Worm (Caenorhabditis elegans) whole organism, midembryonic: ENCODE data around the gene C34F11.8.

ENCODE experiments used
- T22C8.4 ChIP-seq: fragments of 200-800 bp; sonication (Bioruptor generic); IDR thresholded peaks from 2 replicates; pipeline ENCODE4 v1.3.6; 2022; ENCODE audit warnings: missing genetic modification characterization, missing compliant biosample characterization
- cog-1 ChIP-seq: sonication (generic microtip); optimal IDR thresholded peaks from 2 replicates; lab custom pipeline; 2016; ENCODE audit warnings: missing genetic modification characterization, missing compliant biosample characterization
- flt-1 ChIP-seq: fragments of 200-800 bp; sonication (Bioruptor generic); IDR thresholded peaks from 2 replicates; pipeline ENCODE4 v1.3.6; 2022; ENCODE audit warnings: missing genetic modification characterization, missing compliant biosample characterization
- klf-2 ChIP-seq: fragments of 200-800 bp; sonication (Bioruptor generic); conservative IDR thresholded peaks from 2 replicates; pipeline ENCODE4 v1.3.6; 2022; ENCODE audit warnings: missing genetic modification reagents, missing genetic modification characterization, missing compliant biosample characterization
- med-1 ChIP-seq: sonication (generic microtip); optimal IDR thresholded peaks from 2 replicates; lab custom pipeline; 2017; ENCODE audit warnings: missing genetic modification characterization, mild to moderate bottlenecking, missing compliant biosample characterization, antibody characterized with exemption, missing genetic modification reagents; ENCODE audit not compliant: insufficient read depth
- ref-1 ChIP-seq: fragments of 200-800 bp; sonication (Bioruptor generic); conservative IDR thresholded peaks from 2 replicates; pipeline ENCODE4 v1.3.6; 2022; ENCODE audit warnings: missing genetic modification reagents, missing genetic modification characterization, missing compliant biosample characterization
- tab-1 ChIP-seq: fragments of 200-800 bp; sonication (Bioruptor generic); IDR thresholded peaks from 2 replicates; pipeline ENCODE4 v1.3.6; 2022; ENCODE audit warnings: missing genetic modification characterization, missing compliant biosample characterization
- ztf-23 ChIP-seq: fragments of 200-800 bp; sonication (Bioruptor generic); IDR thresholded peaks from 2 replicates; pipeline ENCODE4 v1.3.6; 2022; ENCODE audit warnings: missing genetic modification reagents, missing genetic modification characterization, missing compliant biosample characterization
- ztf-29 ChIP-seq: fragments of 200-800 bp; sonication (Bioruptor generic); IDR thresholded peaks from 2 replicates; pipeline ENCODE4 v1.3.6; 2022; ENCODE audit warnings: missing genetic modification reagents, missing genetic modification characterization, missing compliant biosample characterization

C34F11.8 gene

DNA sequence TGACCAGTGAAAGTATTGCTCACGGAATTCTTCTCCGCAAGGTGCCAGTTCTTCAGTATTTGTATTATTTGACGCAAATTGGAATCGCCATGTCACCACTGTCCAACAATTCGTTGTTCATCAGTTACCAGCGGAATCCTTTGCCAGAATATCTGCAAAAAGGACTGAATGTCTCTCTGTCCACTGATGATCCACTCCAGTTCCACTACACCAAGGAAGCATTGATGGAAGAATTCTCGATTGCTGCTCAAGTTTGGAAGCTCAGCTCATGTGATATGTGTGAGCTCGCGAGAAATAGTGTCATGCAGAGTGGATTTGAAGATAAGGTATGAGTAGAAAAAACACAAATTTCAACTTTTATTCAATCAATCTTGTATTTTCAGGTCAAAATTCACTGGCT, 1.6 kb downstream of the C34F11.8 start:
- TF ChIP-seq med-1 (GFP tag; lab: Kevin White, UChicago) (no peak), ztf-29 (GFP tag; lab: Robert Waterston, UW) (no peak), tab-1 (GFP tag; lab: Robert Waterston, UW) (no peak), ref-1 (no peak), flt-1 (GFP tag; lab: Robert Waterston, UW) (no peak), klf-2 (no peak), ztf-23 (GFP tag; lab: Robert Waterston, UW) (no peak), cog-1 (no peak), T22C8.4 (GFP tag; lab: Robert Waterston, UW) (no peak)

DNA sequence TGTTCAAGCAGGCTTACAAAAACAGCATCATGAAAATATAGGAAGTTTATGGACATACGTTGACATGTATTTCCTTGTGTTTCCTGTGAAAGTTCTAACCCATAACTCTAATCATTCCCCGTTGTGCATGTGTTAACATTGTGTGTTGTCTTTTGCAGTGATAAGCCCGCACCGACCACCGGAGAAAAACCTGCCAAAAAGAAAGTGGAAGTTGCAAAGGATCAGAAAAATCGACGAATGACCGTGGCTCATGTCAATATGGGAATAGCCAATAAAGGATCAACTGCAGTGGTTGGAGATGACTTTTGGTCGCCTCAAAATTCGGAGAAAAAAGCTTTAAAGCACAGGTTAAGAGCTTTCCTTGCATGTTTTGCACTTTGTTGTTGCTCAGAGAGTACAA, 5.5 kb downstream of the C34F11.8 start:
- no peak for TF ChIP-seq T22C8.4 (GFP tag; lab: Robert Waterston, UW)
- TF ChIP-seq med-1 (GFP tag; lab: Kevin White, UChicago), result no peak
- TF ChIP-seq ztf-29 (GFP tag; lab: Robert Waterston, UW), result no peak
- no peak for TF ChIP-seq flt-1 (GFP tag; lab: Robert Waterston, UW)

DNA sequence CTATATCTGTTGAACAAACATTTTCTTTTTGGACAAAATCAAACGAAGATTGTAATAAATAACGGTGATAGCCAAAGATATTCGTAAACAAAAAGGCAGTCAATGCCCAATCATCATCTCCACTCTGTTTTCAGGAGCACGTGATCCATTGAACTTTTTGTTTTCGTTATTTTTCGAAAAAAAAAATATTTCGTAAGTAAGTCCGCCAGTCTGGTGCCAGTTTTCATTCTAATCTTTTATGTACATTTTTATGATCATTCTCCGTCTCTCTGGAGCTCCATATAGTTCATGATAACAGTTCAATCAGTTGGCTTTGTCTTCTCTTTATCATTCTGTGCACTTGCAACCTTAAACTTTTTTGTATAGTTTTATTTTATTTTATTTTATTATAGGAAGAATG, 7.8 kb downstream of the C34F11.8 start, which contains the start of gene ampd-1:
TSS of gene ampd-1 (plus strand) at position 393 of the 400 bp plus-strand sequence.
- TF ChIP-seq ztf-23 (GFP tag; lab: Robert Waterston, UW) (no peak), cog-1 (no peak), T22C8.4 (GFP tag; lab: Robert Waterston, UW) (no peak), tab-1 (GFP tag; lab: Robert Waterston, UW) (no peak), med-1 (GFP tag; lab: Kevin White, UChicago) (no peak), klf-2 (no peak), flt-1 (GFP tag; lab: Robert Waterston, UW) (no peak), ref-1 (no peak), ztf-29 (GFP tag; lab: Robert Waterston, UW) (no peak)

DNA sequence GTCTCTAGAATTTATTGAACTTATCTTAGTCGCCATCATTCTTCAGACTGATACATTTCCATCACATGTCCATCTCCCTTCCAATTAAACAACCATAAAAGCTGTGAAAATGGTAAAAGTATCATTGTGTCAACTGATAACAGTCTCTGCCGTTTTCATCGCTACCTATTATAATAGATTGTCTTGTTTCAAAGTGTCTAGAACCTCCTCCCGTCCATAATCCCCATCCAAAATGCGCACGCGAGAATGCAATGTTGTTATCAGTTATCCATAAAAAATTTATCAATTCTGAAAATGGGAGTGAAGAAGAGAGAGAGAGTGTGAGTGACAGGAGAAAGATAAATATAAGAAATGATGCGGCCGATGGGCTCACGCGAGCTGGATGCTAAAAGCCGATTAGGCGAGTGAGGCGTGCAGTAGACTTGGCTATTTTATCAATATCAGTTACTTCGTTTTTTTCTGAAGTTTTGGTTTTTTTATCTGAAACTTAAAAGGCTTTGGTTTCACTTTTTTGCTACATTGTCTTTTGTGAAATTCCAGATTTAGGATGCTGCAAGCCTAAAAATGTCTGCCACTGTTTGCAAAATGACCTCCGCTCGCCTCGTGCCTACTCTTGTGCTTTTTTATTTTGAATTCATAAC, 8.7 kb downstream of the C34F11.8 start:
- TF ChIP-seq ref-1 (no peak), ztf-29 (GFP tag; lab: Robert Waterston, UW) (no peak), ztf-23 (GFP tag; lab: Robert Waterston, UW) (no peak), T22C8.4 (GFP tag; lab: Robert Waterston, UW) (no peak), cog-1 (no peak), klf-2 (no peak), med-1 (GFP tag; lab: Kevin White, UChicago) (no peak), tab-1 (GFP tag; lab: Robert Waterston, UW) (no peak), flt-1 (GFP tag; lab: Robert Waterston, UW) (no peak)

DNA sequence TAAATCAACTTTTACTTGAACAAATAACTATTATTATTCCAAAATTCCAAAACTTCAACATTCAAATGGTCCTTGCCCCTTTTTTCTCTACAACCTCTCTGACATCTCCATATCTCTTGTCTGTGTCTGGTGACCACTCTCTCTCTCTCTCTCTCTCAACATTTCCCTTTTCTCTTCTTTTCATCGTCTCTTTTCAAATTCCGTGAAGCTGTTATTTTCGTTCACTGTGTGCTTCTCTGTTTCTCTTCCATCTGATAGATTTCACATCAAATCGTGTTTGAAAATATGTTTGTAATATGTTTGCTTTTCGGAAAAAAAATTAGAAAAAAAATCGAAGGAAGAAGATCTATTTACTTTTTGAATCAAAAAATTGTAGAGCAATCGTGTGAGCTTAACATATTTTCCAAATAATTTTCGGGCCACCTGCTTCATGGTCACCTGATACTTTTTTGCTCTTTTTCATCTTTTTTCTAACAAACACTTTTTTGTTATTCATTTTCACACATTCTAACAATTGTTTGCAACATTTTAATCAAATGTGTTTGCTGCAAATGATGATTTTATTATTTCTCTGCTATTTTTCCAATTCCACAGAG, 9.7 kb downstream of the C34F11.8 start:
- TF ChIP-seq ztf-23 (GFP tag; lab: Robert Waterston, UW) (no peak), ref-1 (no peak), flt-1 (GFP tag; lab: Robert Waterston, UW) (no peak), klf-2 (no peak)

DNA sequence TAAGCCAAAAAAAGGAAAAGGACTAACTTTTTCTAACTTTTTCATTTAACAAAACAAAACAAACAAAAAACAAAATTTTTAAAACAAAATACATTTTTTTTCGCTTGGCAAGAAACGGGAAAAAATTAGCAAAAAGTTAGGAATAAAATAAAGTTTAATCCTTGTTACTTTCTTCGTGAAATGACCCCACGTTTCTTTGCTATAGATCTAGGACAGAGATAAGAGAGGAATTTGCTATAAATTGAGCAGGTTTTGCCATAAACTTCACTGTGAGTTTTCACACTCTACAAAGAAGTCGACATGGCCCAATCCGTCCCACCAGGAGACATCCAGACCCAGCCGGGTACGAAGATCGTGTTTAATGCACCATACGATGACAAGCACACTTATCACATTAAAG, 11.3 kb downstream of the C34F11.8 start, which contains the start of gene msp-50:
TSS of gene msp-50 (plus strand) at position 301 of the 400 bp plus-strand sequence.
- no peak for TF ChIP-seq med-1 (GFP tag; lab: Kevin White, UChicago)
- TF ChIP-seq ref-1, result no peak
- TF ChIP-seq cog-1, result no peak
- TF ChIP-seq flt-1 (GFP tag; lab: Robert Waterston, UW), result no peak
- no peak for TF ChIP-seq ztf-29 (GFP tag; lab: Robert Waterston, UW)
- no peak for TF ChIP-seq tab-1 (GFP tag; lab: Robert Waterston, UW)
- no peak for TF ChIP-seq T22C8.4 (GFP tag; lab: Robert Waterston, UW)
- TF ChIP-seq klf-2, result no peak
- TF ChIP-seq ztf-23 (GFP tag; lab: Robert Waterston, UW), result no peak

DNA sequence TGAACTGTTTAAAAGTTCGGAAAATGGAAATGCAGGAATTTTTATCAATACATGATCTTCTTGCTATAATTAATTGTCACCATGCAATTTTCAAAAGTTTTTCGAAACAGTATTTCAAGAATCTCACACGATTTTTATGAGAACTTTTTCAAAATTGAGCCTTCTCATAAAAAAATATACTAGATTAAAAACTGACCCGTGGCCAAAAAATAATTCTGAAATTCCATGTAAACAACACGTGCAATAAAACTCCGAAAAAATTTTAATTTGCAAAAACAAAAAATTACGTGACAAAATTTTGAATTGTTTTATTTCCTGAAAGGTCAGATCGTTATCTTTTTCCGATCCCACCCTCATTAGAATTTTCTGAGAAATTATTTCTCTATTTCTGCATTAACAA, 15.3 kb downstream of the C34F11.8 start, which contains the start of gene C34F11.5:
TSS of gene C34F11.5 (plus strand) at position 301 of the 400 bp plus-strand sequence.
- TF ChIP-seq klf-2 (no peak), ref-1 (no peak), T22C8.4 (GFP tag; lab: Robert Waterston, UW) (no peak), tab-1 (GFP tag; lab: Robert Waterston, UW) (no peak), ztf-29 (GFP tag; lab: Robert Waterston, UW) (no peak), flt-1 (GFP tag; lab: Robert Waterston, UW) (no peak), cog-1 (no peak), med-1 (GFP tag; lab: Kevin White, UChicago) (no peak), ztf-23 (GFP tag; lab: Robert Waterston, UW) (no peak)

DNA sequence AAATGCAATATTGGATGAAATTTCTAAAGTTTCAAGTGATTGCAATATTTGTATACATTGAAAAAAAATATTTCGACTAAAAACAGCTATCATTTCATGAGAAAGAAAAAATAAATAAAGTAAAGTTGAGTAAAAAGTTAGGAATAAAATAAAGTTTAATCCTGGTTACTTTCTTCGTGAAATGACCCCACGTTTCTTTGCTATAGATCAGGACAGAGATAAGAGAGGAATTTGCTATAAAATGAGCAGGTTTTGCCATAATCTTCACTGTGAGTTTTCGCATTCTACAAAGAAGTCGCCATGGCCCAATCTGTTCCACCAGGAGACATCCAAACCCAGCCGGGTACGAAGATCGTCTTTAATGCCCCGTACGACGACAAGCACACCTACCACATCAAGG, 16.7 kb downstream of the C34F11.8 start, which contains the start of gene msp-49:
TSS of gene msp-49 (plus strand) at position 301 of the 400 bp plus-strand sequence.
- no peak for TF ChIP-seq T22C8.4 (GFP tag; lab: Robert Waterston, UW)
- no peak for TF ChIP-seq med-1 (GFP tag; lab: Kevin White, UChicago)
- TF ChIP-seq ztf-29 (GFP tag; lab: Robert Waterston, UW), result no peak
- TF ChIP-seq tab-1 (GFP tag; lab: Robert Waterston, UW), result no peak
- TF ChIP-seq klf-2, result no peak

DNA sequence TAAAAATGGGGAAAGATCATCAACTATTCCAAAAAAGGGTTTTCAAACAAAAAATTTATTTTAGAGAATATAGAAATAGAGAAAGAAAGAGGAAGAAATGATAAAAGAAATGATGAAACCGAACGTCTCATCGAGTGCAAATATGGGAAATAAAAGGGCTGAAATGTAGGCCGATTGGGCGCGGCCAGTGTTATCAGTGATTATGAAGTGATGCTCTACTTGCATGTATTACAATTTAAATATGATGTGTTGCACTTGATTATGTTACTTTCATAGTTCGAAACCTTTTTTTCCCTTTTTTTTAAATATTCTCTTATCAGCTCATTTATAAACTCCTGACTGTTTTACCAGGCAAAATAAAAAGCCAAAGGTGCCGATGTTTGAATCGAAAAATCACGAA, 19.0 kb downstream of the C34F11.8 start:
- no peak for TF ChIP-seq ztf-29 (GFP tag; lab: Robert Waterston, UW)
- TF ChIP-seq cog-1, result no peak
- no peak for TF ChIP-seq med-1 (GFP tag; lab: Kevin White, UChicago)
- no peak for TF ChIP-seq ztf-23 (GFP tag; lab: Robert Waterston, UW)
- TF ChIP-seq ref-1, result no peak
- TF ChIP-seq klf-2, result no peak
- TF ChIP-seq T22C8.4 (GFP tag; lab: Robert Waterston, UW), result no peak
- TF ChIP-seq flt-1 (GFP tag; lab: Robert Waterston, UW), result no peak
- no peak for TF ChIP-seq tab-1 (GFP tag; lab: Robert Waterston, UW)
